Worm (Caenorhabditis elegans): ENCODE data around the gene mtm-3.
A peak's percentile ranks its signal among the peaks of the same experiment; 100 is the strongest.

- TF ChIP-seq fkh-10 (GFP tag; optimal IDR thresholded peaks at IDR 0.05), result no peak
- no peak for TF ChIP-seq pqm-1 (tag; optimal IDR thresholded peaks at IDR 0.05)
- TF ChIP-seq mdt-29 (GFP tag; IDR thresholded peaks at IDR 0.05), result 0 out of 2 replicates have a peak, but pooled peaks have one; percentile 7
- TF ChIP-seq unc-62 (GFP tag; optimal IDR thresholded peaks at IDR 0.05 in 1 of 2), result no peak
- TF ChIP-seq unc-62 (tag; optimal IDR thresholded peaks at IDR 0.05), result no peak
- no peak for TF ChIP-seq snpc-4 (tag; optimal IDR thresholded peaks at IDR 0.05)
- no peak for TF ChIP-seq D1046.2 (GFP tag; IDR thresholded peaks at IDR 0.05)
- TF ChIP-seq php-3 (GFP tag; IDR thresholded peaks at IDR 0.05), result no peak
- TF ChIP-seq fos-1 (tag; optimal IDR thresholded peaks at IDR 0.05), result no peak
- TF ChIP-seq nhr-25 (tag; optimal IDR thresholded peaks at IDR 0.05; ENCODE audit: borderline replicate concordance, insufficient read depth), result no peak
These were observed 1.9 kb downstream of the mtm-3 start for ce11 chrIII:3798416-3798815.

Data from whole organism, L4 larva.